Worm (Caenorhabditis elegans) whole organism, early embryonic: ENCODE results near the gene rsp-8.

Source experiments
- B0310.2 ChIP-seq: sonication (generic microtip); optimal IDR thresholded peaks from 2 replicates; lab custom pipeline; 2016; ENCODE audit warnings: mild to moderate bottlenecking, missing genetic modification characterization, missing compliant biosample characterization
- F13C5.2 ChIP-seq: sonication (generic microtip); optimal IDR thresholded peaks from 2 replicates; lab custom pipeline; 2017; ENCODE audit warnings: mild to moderate bottlenecking, missing genetic modification characterization, inconsistent platforms, missing compliant biosample characterization
- aly-1 ChIP-seq: sonication (generic microtip); optimal IDR thresholded peaks from 2 replicates; lab custom pipeline; 2016; ENCODE audit warnings: missing genetic modification characterization, missing compliant biosample characterization
- ama-1 ChIP-seq: fragments of 150-350 bp; optimal IDR thresholded peaks from 2 replicates; lab custom pipeline; 2014
- ceh-13 ChIP-seq: fragments of 200-800 bp; sonication (Bioruptor generic); optimal IDR thresholded peaks from 2 replicates; lab custom pipeline; 2018; ENCODE audit warnings: mild to moderate bottlenecking, missing genetic modification characterization, missing compliant biosample characterization
- ceh-36 ChIP-seq: sonication (generic microtip); optimal IDR thresholded peaks from 2 replicates; lab custom pipeline; 2016; ENCODE audit warnings: missing genetic modification characterization, inconsistent platforms, missing compliant biosample characterization
- ets-7 ChIP-seq: sonication (generic microtip); optimal IDR thresholded peaks from 2 replicates; lab custom pipeline; 2016; ENCODE audit warnings: missing genotype, missing genetic modification characterization, missing compliant biosample characterization
- flt-1 ChIP-seq: fragments of 200-800 bp; sonication (Bioruptor generic); IDR thresholded peaks from 2 replicates; pipeline ENCODE4 v1.3.6; 2022; ENCODE audit warnings: missing genetic modification characterization, missing compliant biosample characterization
- hmbx-1 ChIP-seq: sonication (generic microtip); optimal IDR thresholded peaks from 2 replicates; lab custom pipeline; 2016; ENCODE audit warnings: mild to moderate bottlenecking, missing genetic modification characterization, missing compliant biosample characterization
- hmg-4 ChIP-seq: fragments of 200-800 bp; sonication (Bioruptor generic); optimal IDR thresholded peaks from 2 replicates; lab custom pipeline; 2018; ENCODE audit warnings: mild to moderate bottlenecking, missing genetic modification characterization, missing compliant biosample characterization
- hnd-1 ChIP-seq: sonication (generic microtip); optimal IDR thresholded peaks from 2 replicates; lab custom pipeline; 2016; ENCODE audit warnings: missing genetic modification characterization, missing compliant biosample characterization
- pes-1 ChIP-seq: fragments of 200-800 bp; sonication (Bioruptor generic); IDR thresholded peaks from 2 replicates; pipeline ENCODE4 v1.3.6; 2022; ENCODE audit warnings: missing genetic modification reagents, missing genetic modification characterization, missing compliant biosample characterization
- scrt-1 ChIP-seq: fragments of 200-800 bp; sonication (Bioruptor generic); IDR thresholded peaks from 2 replicates; pipeline ENCODE4 v1.3.6; 2022; ENCODE audit warnings: missing genetic modification characterization, missing compliant biosample characterization
- sea-1 ChIP-seq: fragments of 200-800 bp; sonication (Bioruptor generic); conservative IDR thresholded peaks from 2 replicates; pipeline ENCODE4 v1.3.6; 2022; ENCODE audit warnings: missing genetic modification characterization, missing compliant biosample characterization
- tbx-11 ChIP-seq: fragments of 200-800 bp; sonication (Bioruptor generic); IDR thresholded peaks from 2 replicates; pipeline ENCODE4 v1.3.6; 2022; ENCODE audit warnings: missing genetic modification characterization, missing compliant biosample characterization
- tbx-37 ChIP-seq: fragments of 200-800 bp; sonication (Bioruptor generic); conservative IDR thresholded peaks from 2 replicates; pipeline ENCODE4 v1.3.6; 2022; ENCODE audit warnings: missing genetic modification reagents, missing genetic modification characterization, missing compliant biosample characterization
- tra-4 ChIP-seq: sonication (generic microtip); optimal IDR thresholded peaks from 2 replicates; lab custom pipeline; 2017; ENCODE audit warnings: missing genetic modification characterization, missing compliant biosample characterization

rsp-8 gene

DNA sequence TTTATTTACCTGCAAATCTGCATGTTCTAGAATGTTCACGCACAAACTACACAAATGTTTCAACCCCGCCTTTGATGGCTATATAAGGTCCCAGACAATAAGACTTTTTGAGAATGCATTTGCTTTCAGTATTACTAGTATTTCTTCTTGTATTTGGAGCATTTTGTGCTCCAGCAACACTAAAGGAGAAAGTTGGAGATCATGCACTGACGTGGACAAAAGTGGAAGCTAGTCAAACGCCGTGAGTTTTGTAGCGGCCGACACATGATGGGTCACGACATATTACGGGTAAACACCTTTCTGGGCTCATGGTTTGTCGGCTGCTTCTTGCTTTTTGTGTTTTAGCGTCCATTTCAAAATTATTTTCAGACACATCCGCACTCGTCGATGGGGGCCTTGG is 15.8 kb upstream of the rsp-8 start, which contains the start of gene C18D11.6:
Gene C18D11.6 (plus strand): TSS at position 110 of the 400 bp plus-strand sequence.
- TF ChIP-seq tbx-11 (GFP tag; lab: Robert Waterston, UW), result no peak
- TF ChIP-seq ceh-36 (tag; lab: Kevin White, UChicago), result no peak
- no peak for TF ChIP-seq tra-4 (tag; lab: Kevin White, UChicago)

DNA sequence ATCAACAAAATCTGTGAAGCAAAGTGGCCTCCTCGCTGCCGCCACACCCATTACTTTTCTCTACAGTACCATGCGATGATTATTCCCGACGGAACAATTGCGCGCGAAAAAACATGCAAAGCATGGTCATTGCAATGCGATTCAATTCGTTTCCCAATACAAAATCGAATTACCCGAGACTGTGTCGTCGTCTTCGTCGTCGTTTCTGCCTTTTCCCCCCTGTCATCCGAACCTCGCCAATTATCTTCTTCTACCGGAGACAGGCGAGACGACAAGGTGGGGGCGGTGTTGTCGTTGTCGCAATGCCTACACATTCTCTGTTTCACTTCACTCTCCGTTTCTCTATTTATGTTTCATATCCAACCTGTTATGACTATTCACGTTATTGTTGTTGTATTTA is 14.4 kb upstream of the rsp-8 start:
- TF ChIP-seq tbx-37 (no peak), ceh-13 (GFP tag; lab: Kevin White, UChicago) (no peak), hnd-1 (no peak), sea-1 (no peak), hmg-4 (GFP tag; lab: Kevin White, UChicago) (no peak), ceh-36 (tag; lab: Kevin White, UChicago) (no peak)

DNA sequence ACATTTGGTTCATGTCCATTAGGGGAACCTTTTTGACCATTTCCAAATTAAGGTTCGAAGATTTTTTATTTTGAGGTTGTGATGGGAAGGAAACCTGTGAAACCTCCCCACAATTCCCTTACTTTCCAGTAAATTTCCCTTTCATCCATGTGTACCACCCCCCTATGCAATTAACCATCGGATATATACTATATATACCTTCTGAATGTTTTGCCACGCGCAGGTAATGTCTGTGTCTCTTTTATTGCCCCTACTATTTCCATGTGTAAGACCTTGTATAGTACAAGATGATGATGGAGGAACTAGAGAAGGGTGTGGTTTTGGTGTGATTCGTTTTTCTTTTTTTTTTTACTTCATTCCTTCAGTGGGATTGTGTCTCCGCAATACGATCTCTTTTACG is 11.6 kb upstream of the rsp-8 start:
- TF ChIP-seq tbx-37, result no peak
- TF ChIP-seq aly-1 (tag; lab: Kevin White, UChicago), result no peak
- TF ChIP-seq hmg-4 (GFP tag; lab: Kevin White, UChicago), result no peak
- TF ChIP-seq ets-7 (tag; lab: Kevin White, UChicago), result no peak
- TF ChIP-seq ceh-13 (GFP tag; lab: Kevin White, UChicago), result no peak
- no peak for TF ChIP-seq ama-1 (lab: Kevin White, UChicago)
- TF ChIP-seq ceh-36 (tag; lab: Kevin White, UChicago), result no peak
- no peak for TF ChIP-seq hnd-1
- no peak for TF ChIP-seq scrt-1 (GFP tag; lab: Robert Waterston, UW)
- no peak for TF ChIP-seq B0310.2 (tag; lab: Kevin White, UChicago)
- TF ChIP-seq sea-1, result no peak
- TF ChIP-seq tbx-11 (GFP tag; lab: Robert Waterston, UW), result no peak
- TF ChIP-seq F13C5.2 (tag; lab: Kevin White, UChicago), result no peak
- no peak for TF ChIP-seq flt-1 (GFP tag; lab: Robert Waterston, UW)

DNA sequence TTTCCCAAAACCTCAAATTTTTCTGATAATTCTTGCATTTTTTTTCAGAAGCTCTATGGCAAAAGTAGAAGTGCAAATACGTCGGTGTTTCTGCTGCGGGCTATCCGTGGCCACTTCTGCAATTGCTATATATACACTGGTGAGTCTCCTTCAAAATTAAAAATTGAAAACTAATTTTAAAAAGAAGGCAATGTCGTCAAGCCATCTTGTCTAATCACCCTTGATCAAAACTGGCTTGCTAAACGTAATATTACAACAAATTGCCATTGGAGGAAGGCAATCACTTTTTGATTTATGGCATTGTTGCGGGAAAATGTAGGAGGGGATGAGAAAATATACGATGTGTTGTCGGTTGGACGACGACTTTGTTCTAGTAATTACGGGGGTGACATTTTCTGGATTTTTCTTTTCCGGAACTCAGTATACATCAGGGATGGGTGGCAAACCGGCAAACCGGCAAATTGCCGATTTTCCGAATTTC is 9.7 kb upstream of the rsp-8 start, which contains the start of gene C18D11.1:
Gene C18D11.1 (plus strand): TSS at position 51 of the 481 bp plus-strand sequence.
- TF ChIP-seq ceh-13 (GFP tag; lab: Kevin White, UChicago) (no peak), ama-1 (lab: Kevin White, UChicago) (no peak), F13C5.2 (tag; lab: Kevin White, UChicago) (no peak), tbx-37 (no peak), hmbx-1 (tag; lab: Kevin White, UChicago) (no peak), hmg-4 (GFP tag; lab: Kevin White, UChicago) (no peak), flt-1 (GFP tag; lab: Robert Waterston, UW) (no peak), ets-7 (tag; lab: Kevin White, UChicago) (no peak), hnd-1 (no peak), B0310.2 (tag; lab: Kevin White, UChicago) (no peak), sea-1 (no peak), aly-1 (tag; lab: Kevin White, UChicago) (no peak), pes-1 (GFP tag; lab: Robert Waterston, UW) (no peak), tra-4 (tag; lab: Kevin White, UChicago) (no peak), scrt-1 (GFP tag; lab: Robert Waterston, UW) (no peak), ceh-36 (tag; lab: Kevin White, UChicago) (no peak), tbx-11 (GFP tag; lab: Robert Waterston, UW) (no peak)

DNA sequence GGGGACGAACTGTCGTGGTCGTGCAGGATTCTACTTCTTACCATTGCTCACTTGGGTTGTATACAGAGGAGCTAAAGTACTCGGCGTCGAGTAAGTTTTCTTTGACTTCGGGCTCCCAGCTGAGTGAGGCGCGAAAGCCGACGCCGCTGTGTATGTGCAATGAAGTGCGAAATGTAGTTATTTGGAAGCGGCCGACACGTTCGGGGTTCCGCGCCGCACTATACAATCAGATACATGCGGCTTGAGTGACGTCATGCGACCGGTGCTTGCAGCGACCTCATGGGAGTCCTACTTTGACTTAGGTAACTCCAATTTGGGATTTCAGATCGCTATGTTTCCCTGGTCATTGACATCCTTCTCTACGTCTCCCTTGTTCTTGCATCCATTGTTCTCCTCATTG is 8.4 kb upstream of the rsp-8 start:
- no peak for TF ChIP-seq ama-1 (lab: Kevin White, UChicago)
- TF ChIP-seq hmbx-1 (tag; lab: Kevin White, UChicago), result no peak
- TF ChIP-seq tbx-37, result no peak
- no peak for TF ChIP-seq hmg-4 (GFP tag; lab: Kevin White, UChicago)

DNA sequence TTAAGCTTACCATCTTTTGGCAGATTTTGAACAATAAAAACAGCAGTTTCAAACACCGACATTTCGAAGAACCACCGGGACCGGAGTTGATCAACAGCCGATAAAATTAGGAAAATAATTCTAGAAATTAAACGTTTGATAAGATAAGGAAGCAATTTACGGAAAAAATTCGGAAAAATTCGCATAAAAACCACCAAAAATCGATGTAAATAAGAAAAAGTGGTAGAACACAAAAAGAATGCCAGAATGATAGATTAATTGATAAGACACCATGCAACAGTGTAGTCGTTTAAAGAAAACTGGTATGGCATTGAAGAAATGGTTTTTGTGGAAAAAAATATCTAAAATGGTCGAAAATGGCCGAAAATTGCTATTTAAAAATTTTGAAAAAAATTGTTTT is 3.8 kb upstream of the rsp-8 start, which contains the start of gene maa-1:
Gene maa-1 (minus strand): TSS at position 120 of the 400 bp plus-strand sequence.
- no peak for TF ChIP-seq aly-1 (tag; lab: Kevin White, UChicago)
- TF ChIP-seq ama-1 (lab: Kevin White, UChicago), result no peak
- TF ChIP-seq hmbx-1 (tag; lab: Kevin White, UChicago), result no peak
- no peak for TF ChIP-seq scrt-1 (GFP tag; lab: Robert Waterston, UW)
- no peak for TF ChIP-seq hnd-1
- TF ChIP-seq tbx-11 (GFP tag; lab: Robert Waterston, UW), result no peak
- TF ChIP-seq pes-1 (GFP tag; lab: Robert Waterston, UW), result no peak
- no peak for TF ChIP-seq F13C5.2 (tag; lab: Kevin White, UChicago)
- TF ChIP-seq tra-4 (tag; lab: Kevin White, UChicago), result no peak

DNA sequence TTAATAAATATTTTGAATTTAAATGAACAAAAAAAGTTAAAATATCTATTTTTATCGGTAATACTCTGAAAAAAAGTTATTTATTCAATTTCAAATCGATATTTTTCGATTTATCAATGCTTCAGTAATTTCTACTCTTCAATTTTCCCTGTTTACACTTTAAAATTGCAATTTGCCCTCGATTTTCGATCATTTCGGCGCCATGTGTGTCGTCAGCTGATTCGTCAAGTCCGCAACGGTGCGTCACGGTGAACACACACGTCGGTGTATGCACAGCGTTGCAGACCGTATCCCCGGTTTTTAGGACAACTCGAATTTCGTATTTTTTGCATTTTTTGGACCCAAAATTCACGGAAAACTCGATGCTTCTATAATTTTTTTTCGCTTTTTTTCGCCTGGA is 3.0 kb upstream of the rsp-8 start, which contains the start of gene C18D11.3:
Gene C18D11.3 (plus strand): TSS at position 189 of the 400 bp plus-strand sequence.
- TF ChIP-seq sea-1 (no peak), aly-1 (tag; lab: Kevin White, UChicago) (no peak), ceh-13 (GFP tag; lab: Kevin White, UChicago) (no peak), F13C5.2 (tag; lab: Kevin White, UChicago) (peak; percentile 64)

DNA sequence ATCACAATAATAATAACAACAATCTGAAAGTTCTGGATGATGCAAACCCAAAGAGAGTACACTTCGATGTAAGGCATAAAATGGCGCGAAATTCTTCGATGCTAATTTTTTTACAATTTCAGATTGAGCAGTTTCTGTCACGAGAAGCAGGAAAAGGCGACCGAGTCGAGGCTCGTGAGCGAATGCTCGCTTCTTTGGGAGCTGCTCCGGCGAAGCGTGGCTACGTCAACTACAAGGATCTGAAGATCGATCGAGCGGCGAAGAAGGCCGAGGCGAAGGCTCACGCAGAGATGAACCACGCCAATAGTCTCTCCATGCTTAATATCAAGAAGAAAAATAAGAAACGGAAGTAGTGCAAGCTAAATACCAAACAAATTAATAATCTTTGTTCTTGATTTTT is 2.1 kb upstream of the rsp-8 start:
- TF ChIP-seq scrt-1 (GFP tag; lab: Robert Waterston, UW) (no peak), pes-1 (GFP tag; lab: Robert Waterston, UW) (no peak), aly-1 (tag; lab: Kevin White, UChicago) (no peak), sea-1 (no peak), B0310.2 (tag; lab: Kevin White, UChicago) (no peak), ceh-36 (tag; lab: Kevin White, UChicago) (no peak), ama-1 (lab: Kevin White, UChicago) (no peak)
